Fruit fly (Drosophila melanogaster) whole organism: Measurements from ENCODE around the gene ttm3.

ENCODE experiments used
- CG8478 ChIP-seq: fragments of >200 bp; optimal IDR thresholded peaks from 2 replicates; lab custom pipeline; 2018; ENCODE audit warnings: inconsistent platforms
- Dll ChIP-seq: fragments of >200 bp; optimal IDR thresholded peaks from 2 replicates; lab custom pipeline; 2017
- EcR ChIP-seq, 2 experiments: fragments of >200 bp; optimal IDR thresholded peaks; 2 replicates each; lab custom pipeline; 2017; ENCODE audit warnings: missing biosample characterization in 2 of 2, missing genetic modification characterization in 2 of 2, missing genetic modification reagents in 2 of 2
- pan ChIP-seq: fragments of >200 bp; optimal IDR thresholded peaks from 2 replicates; lab custom pipeline; 2017
- psq ChIP-seq: fragments of >200 bp; optimal IDR thresholded peaks from 2 replicates; lab custom pipeline; 2017
- usp ChIP-seq: fragments of >200 bp; optimal IDR thresholded peaks from 2 replicates; lab custom pipeline; 2017; ENCODE audit warnings: missing biosample characterization, missing genetic modification characterization, mixed read lengths

ttm3 gene

DNA sequence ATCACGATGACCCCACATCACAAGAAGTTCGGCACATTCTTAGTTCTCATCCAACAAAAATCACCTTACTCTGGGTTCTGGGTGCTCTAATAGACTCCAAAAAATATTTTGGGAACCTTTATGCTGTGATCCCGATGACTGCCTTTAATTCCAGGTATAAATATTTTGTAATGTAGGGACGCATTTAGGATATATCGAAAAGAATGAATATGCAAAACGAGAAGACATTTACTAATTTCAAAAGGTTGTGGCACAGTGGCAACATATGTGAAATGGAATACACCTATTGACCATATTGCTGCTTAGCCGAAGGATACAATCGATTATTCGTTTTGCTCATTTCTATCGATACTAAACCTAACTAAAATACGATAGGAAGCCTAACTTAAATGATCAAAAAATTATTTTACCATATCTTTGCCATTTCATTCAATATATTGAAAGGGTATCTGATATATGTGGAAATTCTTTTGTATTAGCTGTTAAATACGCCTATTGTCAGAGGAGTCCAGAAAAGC, 41.5 kb downstream of the ttm3 start, which contains the start of gene CG3651:
TSS of gene CG3651 (plus strand) at position 468 of the 518 bp plus-strand sequence.
- TF ChIP-seq Dll (lab: Kevin White, UChicago) (no peak), CG8478 (no peak), psq (lab: Kevin White, UChicago) (no peak), pan (lab: Kevin White, UChicago) (no peak), usp (no peak), EcR (GFP tag; optimal IDR thresholded peaks at IDR 0.05; lab: Kevin White, UChicago) (no peak)

dm6 chr2L:22121651-22122165, 42.3 kb downstream of the ttm3 start:
- TF ChIP-seq Dll (lab: Kevin White, UChicago): no peak
- no peak for TF ChIP-seq usp
- no peak for TF ChIP-seq CG8478
- TF ChIP-seq EcR (GFP tag; optimal IDR thresholded peaks at IDR 0.05; lab: Kevin White, UChicago): no peak
- TF ChIP-seq psq (lab: Kevin White, UChicago): no peak
- no peak for TF ChIP-seq pan (lab: Kevin White, UChicago)

DNA sequence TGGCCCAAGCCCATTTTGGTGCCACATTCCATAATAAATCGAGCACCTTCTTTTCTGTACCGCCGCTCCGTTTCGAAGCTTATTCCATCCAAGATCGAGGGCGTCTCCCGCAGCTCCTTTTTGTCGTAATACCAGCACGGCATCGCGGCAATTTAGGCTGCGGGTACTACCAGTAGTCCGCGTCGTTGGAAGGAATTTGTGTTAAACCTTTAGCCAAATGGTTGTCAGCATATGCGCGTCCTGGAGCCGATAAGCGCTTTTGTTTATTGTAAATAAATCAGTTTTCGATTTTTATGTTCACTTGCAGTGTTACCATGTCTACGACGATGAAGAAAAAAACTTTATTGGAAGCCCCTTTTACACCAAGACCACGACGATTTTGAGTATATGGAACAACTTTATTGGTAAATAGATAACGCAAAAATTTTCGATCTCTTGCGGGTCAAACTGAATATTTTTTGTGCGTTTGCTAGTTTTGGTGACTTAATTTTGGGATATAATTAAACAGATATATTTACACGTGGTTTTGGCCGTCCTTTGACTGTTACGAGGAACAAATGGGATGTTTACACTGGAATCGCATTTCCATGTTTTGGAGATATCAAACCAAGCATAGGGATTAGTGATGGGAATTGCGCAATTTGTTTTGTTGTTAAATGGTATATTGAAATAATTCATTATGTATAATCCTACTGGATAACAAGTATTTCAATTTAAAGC, 50.3 kb downstream of the ttm3 start, which contains the start of gene CycK:
TSS of gene CycK (minus strand) at position 562 of the 720 bp plus-strand sequence.
- TF ChIP-seq CG8478 (no peak), Dll (lab: Kevin White, UChicago) (no peak), EcR (GFP tag; optimal IDR thresholded peaks at IDR 0.05; lab: Kevin White, UChicago) (no peak), pan (lab: Kevin White, UChicago) (no peak), usp (no peak), psq (lab: Kevin White, UChicago) (no peak)
